Worm (Caenorhabditis elegans) whole organism, late embryonic: Measurements from ENCODE around the gene T19B10.12.

ENCODE experiments used
- C38D4.7 ChIP-seq: fragments of 200-800 bp; sonication (Bioruptor generic); optimal IDR thresholded peaks from 2 replicates; lab custom pipeline; 2018; ENCODE audit warnings: mild to moderate bottlenecking, missing genetic modification characterization, moderate library complexity, missing compliant biosample characterization
- K02D7.2 ChIP-seq: sonication (generic microtip); optimal IDR thresholded peaks from 2 replicates; lab custom pipeline; 2017; ENCODE audit warnings: mild to moderate bottlenecking, missing genetic modification characterization, missing compliant biosample characterization
- ceh-14 ChIP-seq: sonication (generic microtip); optimal IDR thresholded peaks from 2 replicates; lab custom pipeline; 2016; ENCODE audit warnings: missing genotype, missing genetic modification characterization, missing compliant biosample characterization
- ceh-18 ChIP-seq: sonication (generic microtip); optimal IDR thresholded peaks from 2 replicates; lab custom pipeline; 2016; ENCODE audit warnings: missing genetic modification characterization, missing compliant biosample characterization
- ceh-31 ChIP-seq: sonication (generic microtip); optimal IDR thresholded peaks from 2 replicates; lab custom pipeline; 2016; ENCODE audit warnings: missing genetic modification characterization, missing compliant biosample characterization
- ceh-45 ChIP-seq: fragments of 200-800 bp; sonication (Bioruptor generic); IDR thresholded peaks from 2 replicates; pipeline ENCODE4 v1.3.6; 2022; ENCODE audit warnings: missing genetic modification reagents, missing genetic modification characterization, missing compliant biosample characterization
- ceh-9 ChIP-seq: sonication (generic microtip); optimal IDR thresholded peaks from 2 replicates; lab custom pipeline; 2016; ENCODE audit warnings: mild to moderate bottlenecking, missing genetic modification characterization, inconsistent platforms, missing compliant biosample characterization
- dve-1 ChIP-seq: sonication (generic microtip); optimal IDR thresholded peaks from 2 replicates; lab custom pipeline; 2017; ENCODE audit warnings: antibody characterized with exemption, mild to moderate bottlenecking, missing genetic modification characterization, missing compliant biosample characterization
- fkh-10 ChIP-seq: fragments of 150-350 bp; optimal IDR thresholded peaks from 2 replicates; lab custom pipeline; 2014; ENCODE audit warnings: missing biosample characterization, missing genetic modification reagents, missing genetic modification characterization
- gmeb-2 ChIP-seq: sonication (generic microtip); optimal IDR thresholded peaks from 2 replicates; lab custom pipeline; 2016; ENCODE audit warnings: missing genetic modification characterization, inconsistent platforms, missing compliant biosample characterization
- hlh-15 ChIP-seq: sonication (generic microtip); optimal IDR thresholded peaks from 2 replicates; lab custom pipeline; 2016; ENCODE audit warnings: missing genetic modification characterization, missing compliant biosample characterization
- lin-11 ChIP-seq: fragments of 200-800 bp; sonication (Bioruptor generic); optimal IDR thresholded peaks from 2 replicates; lab custom pipeline; 2018; ENCODE audit warnings: mild to moderate bottlenecking, missing genetic modification characterization, missing compliant biosample characterization
- npax-4 ChIP-seq: sonication (generic microtip); optimal IDR thresholded peaks from 2 replicates; lab custom pipeline; 2016; ENCODE audit warnings: missing genetic modification characterization, missing compliant biosample characterization
- odd-2 ChIP-seq: sonication (generic microtip); optimal IDR thresholded peaks from 2 replicates; lab custom pipeline; 2017; ENCODE audit warnings: antibody characterized with exemption, mild to moderate bottlenecking, missing genetic modification characterization, missing compliant biosample characterization
- pha-4 ChIP-seq: fragments of 150-350 bp; optimal IDR thresholded peaks from 2 replicates; lab custom pipeline; 2018; ENCODE audit warnings: missing biosample characterization, missing genetic modification reagents, missing genetic modification characterization
- sox-4 ChIP-seq: sonication (generic microtip); optimal IDR thresholded peaks from 2 replicates; lab custom pipeline; 2017; ENCODE audit warnings: mild to moderate bottlenecking, missing genetic modification characterization, inconsistent platforms, missing compliant biosample characterization
- tbx-7 ChIP-seq: sonication (generic microtip); optimal IDR thresholded peaks from 2 replicates; lab custom pipeline; 2016; ENCODE audit warnings: missing genotype, missing genetic modification characterization, missing compliant biosample characterization
- unc-3 ChIP-seq, 2 experiments: fragments of 200-800 bp in 1 of 2; sonication (Bioruptor generic) in 1 of 2; sonication (generic microtip) in 1 of 2; conservative IDR thresholded peaks in 1 of 2; optimal IDR thresholded peaks in 1 of 2; 2 replicates each; pipeline versions ENCODE4 v1.3.6 to Lab custom; 2016 to 2022; ENCODE audit warnings: missing compliant biosample characterization in 2 of 2, missing genetic modification characterization in 2 of 2, missing genetic modification reagents in 1 of 2
- unc-42 ChIP-seq: sonication (generic microtip); optimal IDR thresholded peaks from 2 replicates; lab custom pipeline; 2016; ENCODE audit warnings: missing genotype, missing genetic modification characterization, missing compliant biosample characterization
- unc-55 ChIP-seq: sonication (generic microtip); optimal IDR thresholded peaks from 2 replicates; lab custom pipeline; 2017; ENCODE audit warnings: missing biosample characterization, missing genetic modification reagents, missing genetic modification characterization
- ztf-16 ChIP-seq: sonication (generic microtip); optimal IDR thresholded peaks from 2 replicates; lab custom pipeline; 2017; ENCODE audit warnings: missing genetic modification characterization, missing compliant biosample characterization

The T19B10.12 gene

ce11 chrV:11298632-11299031, 47.8 kb downstream of the T19B10.12 start, which contains the start of gene T03F7.5:
T03F7.5 (minus strand) TSS chrV:11298732.
- no peak for TF ChIP-seq C38D4.7 (GFP tag; lab: Kevin White, UChicago)
- no peak for TF ChIP-seq dve-1 (tag; lab: Kevin White, UChicago)

DNA sequence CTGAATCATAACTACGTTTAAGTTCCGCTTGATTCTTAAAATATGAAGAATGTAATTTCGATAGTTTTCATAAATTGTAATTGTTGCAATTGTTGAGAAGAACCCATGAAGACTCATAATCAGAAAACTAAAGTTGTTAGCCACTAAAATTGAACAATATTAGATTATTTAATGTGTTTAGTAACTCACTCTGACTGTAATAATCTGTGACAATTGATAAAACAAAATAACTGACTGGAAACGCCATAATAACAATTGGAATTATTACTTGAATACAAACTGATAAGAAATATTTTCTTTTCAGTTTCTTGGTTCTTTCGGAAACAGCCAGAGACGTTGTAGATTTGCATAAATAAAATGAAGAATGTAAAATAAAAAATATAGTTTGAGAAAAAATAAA, 48.6 kb downstream of the T19B10.12 start:
- TF ChIP-seq ceh-31 (tag; lab: Kevin White, UChicago), result no peak
- no peak for TF ChIP-seq C38D4.7 (GFP tag; lab: Kevin White, UChicago)
- no peak for TF ChIP-seq sox-4 (tag; lab: Kevin White, UChicago)
- no peak for TF ChIP-seq ztf-16 (tag; lab: Kevin White, UChicago)
- no peak for TF ChIP-seq unc-3 (GFP tag; conservative IDR thresholded peaks at IDR 0.05; lab: Robert Waterston, UW)
- TF ChIP-seq unc-3 (tag; optimal IDR thresholded peaks at IDR 0.05; lab: Kevin White, UChicago), result no peak
- no peak for TF ChIP-seq unc-55 (GFP tag; lab: Kevin White, UChicago)
- no peak for TF ChIP-seq ceh-9
- no peak for TF ChIP-seq hlh-15

DNA sequence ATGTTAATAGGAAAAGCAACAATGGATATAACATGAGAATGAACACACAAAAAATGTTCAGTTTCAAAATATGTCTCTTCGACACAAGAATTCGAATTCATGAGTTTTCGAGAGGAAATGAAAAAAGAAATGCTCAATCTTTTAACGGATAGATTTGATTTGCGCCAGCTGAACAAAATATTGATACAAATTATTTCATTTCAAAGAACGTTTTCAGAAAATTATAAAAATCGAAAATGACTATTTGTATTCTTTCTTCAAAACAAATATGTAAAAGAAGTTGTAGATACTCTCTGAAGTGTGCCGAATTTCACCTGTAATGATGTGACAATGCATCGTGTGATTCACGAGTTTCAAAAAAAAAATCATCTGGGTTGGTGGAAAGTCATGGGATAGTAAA, 49.7 kb downstream of the T19B10.12 start, which contains the start of gene srh-47:
TSS of gene srh-47 (minus strand) at position 101 of the 400 bp plus-strand sequence.
- no peak for TF ChIP-seq gmeb-2 (tag; lab: Kevin White, UChicago)
- TF ChIP-seq npax-4 (tag; lab: Kevin White, UChicago), result no peak
- no peak for TF ChIP-seq tbx-7 (tag; lab: Kevin White, UChicago)
- TF ChIP-seq dve-1 (tag; lab: Kevin White, UChicago), result no peak
- no peak for TF ChIP-seq odd-2 (tag; lab: Kevin White, UChicago)
- TF ChIP-seq unc-42, result no peak
- TF ChIP-seq unc-55 (GFP tag; lab: Kevin White, UChicago), result no peak
- TF ChIP-seq ceh-18 (tag; lab: Kevin White, UChicago), result no peak
- TF ChIP-seq ceh-45 (GFP tag; lab: Robert Waterston, UW), result no peak
- no peak for TF ChIP-seq pha-4 (tag; lab: Kevin White, UChicago)
- no peak for TF ChIP-seq ceh-14 (tag; lab: Kevin White, UChicago)
- TF ChIP-seq ztf-16 (tag; lab: Kevin White, UChicago), result no peak
- no peak for TF ChIP-seq lin-11 (tag; lab: Kevin White, UChicago)
- no peak for TF ChIP-seq K02D7.2 (tag; lab: Kevin White, UChicago)
- TF ChIP-seq fkh-10 (GFP tag; lab: Kevin White, UChicago), result no peak
